Fruit fly (Drosophila melanogaster): ENCODE data around the gene CG1486.

CG1486 gene

DNA sequence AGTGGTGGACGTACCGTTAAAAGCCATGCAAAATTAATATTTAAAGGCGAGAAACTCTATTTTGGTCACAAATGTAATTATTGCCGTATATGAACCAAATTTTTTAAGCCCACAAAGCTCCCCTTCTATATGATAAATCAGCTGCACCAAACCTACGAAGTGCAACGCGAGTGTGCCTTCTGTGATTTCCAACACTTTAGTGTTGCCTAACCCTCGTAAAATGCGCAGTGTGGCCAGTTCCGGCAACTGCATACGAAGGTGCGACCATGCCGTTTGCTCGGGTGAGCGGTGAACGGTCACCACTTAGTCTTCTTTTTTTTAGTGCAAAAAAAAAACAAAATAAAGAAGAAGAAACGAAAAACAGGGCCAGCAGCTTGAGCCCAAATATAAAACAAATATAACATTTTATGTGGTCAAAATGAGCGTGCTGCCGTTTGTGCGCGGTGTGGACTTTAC lies 15.7 kb downstream of the CG1486 start, which contains the start of the genes tty and fliI (continued):
- peak; percentile 52; the same call in 1 of the 2 replicates for TF ChIP-seq dan (GFP tag; IDR thresholded peaks at IDR 0.05)
- TF ChIP-seq Bteb2 (GFP tag; optimal IDR thresholded peaks at IDR 0.05), result peak; percentile 56
- TF ChIP-seq lab (GFP tag; optimal IDR thresholded peaks at IDR 0.05), result no peak
- peak; percentile 92 for TF ChIP-seq vvl (GFP tag; IDR thresholded peaks at IDR 0.05)
- TF ChIP-seq HHEX (GFP tag; optimal IDR thresholded peaks at IDR 0.05), result peak; percentile 77
- TF ChIP-seq Dek (tag; optimal IDR thresholded peaks at IDR 0.05), result peak; percentile 78
- TF ChIP-seq dysf (GFP tag; IDR thresholded peaks at IDR 0.05), result peak; percentile 91
- TF ChIP-seq CG14860 (GFP tag; IDR thresholded peaks at IDR 0.05; ENCODE audit: partially characterized antibody), result no peak
- TF ChIP-seq ranshi (GFP tag; IDR thresholded peaks at IDR 0.05), result peak; percentile 91
- peak; percentile 69 for TF ChIP-seq Max (GFP tag; optimal IDR thresholded peaks at IDR 0.05)
- TF ChIP-seq Hr3 (GFP tag; optimal IDR thresholded peaks at IDR 0.05), result peak; percentile 77

DNA sequence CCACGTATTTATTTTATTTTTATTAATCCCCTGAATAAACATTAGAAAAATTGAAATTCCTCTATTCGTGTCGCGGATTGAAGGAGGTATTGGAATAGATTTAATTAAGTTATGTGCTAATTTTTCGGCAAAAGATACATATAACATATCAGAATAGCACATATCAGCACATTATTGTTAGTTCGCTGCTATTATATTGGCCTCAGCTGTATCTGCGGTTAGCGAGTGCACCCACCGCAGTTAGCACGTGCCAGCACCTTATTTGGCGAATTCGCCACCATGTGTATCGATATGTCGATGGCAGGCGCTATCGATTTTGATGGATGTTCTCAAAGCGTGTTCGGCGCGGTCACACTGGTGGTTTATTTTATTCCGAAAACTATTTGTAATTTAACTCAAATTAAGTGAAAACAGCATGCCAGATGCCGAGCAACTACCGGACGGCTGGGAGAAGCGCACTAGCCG lies 21.2 kb downstream of the CG1486 start, which contains the start of gene dod:
Gene dod (plus strand): TSS at position 323 of the 465 bp plus-strand sequence.
- TF ChIP-seq CG9932 (GFP tag; IDR thresholded peaks at IDR 0.05) (peak; percentile 73), bcd (GFP tag; optimal IDR thresholded peaks at IDR 0.05) (peak; percentile 39), vvl (GFP tag; IDR thresholded peaks at IDR 0.05) (peak; percentile 74), pita (GFP tag; optimal IDR thresholded peaks at IDR 0.05) (peak; percentile 88), tx (GFP tag; optimal IDR thresholded peaks at IDR 0.05) (no peak), CG9817 (tag; optimal IDR thresholded peaks at IDR 0.05) (peak; percentile 31), CkIIα-i1 (GFP tag; IDR thresholded peaks at IDR 0.05) (no peak), gsb-n (tag; optimal IDR thresholded peaks at IDR 0.05) (no peak), sug (tag; optimal IDR thresholded peaks at IDR 0.05) (peak; percentile 53), CG11560 (tag; IDR thresholded peaks at IDR 0.05) (peak; percentile 45; the same call in 2 of the 3 replicates), gfzf (GFP tag; optimal IDR thresholded peaks at IDR 0.05) (peak; percentile 95), CG2889 (GFP tag; IDR thresholded peaks at IDR 0.05) (0 out of 3 replicates have a peak, but pooled peaks have one; percentile 9), dmrt11E (tag; optimal IDR thresholded peaks at IDR 0.05) (no peak), gcm2 (GFP tag; optimal IDR thresholded peaks at IDR 0.05) (no peak), trh (GFP tag; optimal IDR thresholded peaks at IDR 0.05) (no peak), CG17359 (tag; optimal IDR thresholded peaks at IDR 0.05) (peak; percentile 51), sens-2 (GFP tag; IDR thresholded peaks at IDR 0.05) (0 out of 2 replicates have a peak, but pooled peaks have one; percentile 13), chn (GFP tag; optimal IDR thresholded peaks at IDR 0.05) (peak; percentile 13), ERR (GFP tag; optimal IDR thresholded peaks at IDR 0.05) (peak; percentile 5), vnd (GFP tag; IDR thresholded peaks at IDR 0.05; ENCODE audit: partially characterized antibody) (peak; percentile 54; the same call in 2 of the 3 replicates), MTF-1 (GFP tag; optimal IDR thresholded peaks at IDR 0.05; ENCODE audit: borderline replicate concordance) (peak; percentile 17), HLH3B (GFP tag; IDR thresholded peaks at IDR 0.05) (no peak), CG10431 (GFP tag; optimal IDR thresholded peaks at IDR 0.05) (no peak), CG12236 (GFP tag; optimal IDR thresholded peaks at IDR 0.05) (no peak), CG6654 (GFP tag; optimal IDR thresholded peaks at IDR 0.05) (no peak), ci (GFP tag; IDR thresholded peaks at IDR 0.05) (peak; percentile 78), gro (GFP tag; optimal IDR thresholded peaks at IDR 0.05) (peak; percentile 55), CG18764 (GFP tag; optimal IDR thresholded peaks at IDR 0.05) (no peak), ara (GFP tag; IDR thresholded peaks at IDR 0.05) (peak; percentile 39; the same call in 1 of the 2 replicates), Med (GFP tag) (peak; percentile 88), otp (GFP tag; IDR thresholded peaks at IDR 0.05) (peak; percentile 35; the same call in 2 of the 3 replicates), CG33557 (GFP tag; optimal IDR thresholded peaks at IDR 0.05) (no peak), CG15601 (tag; optimal IDR thresholded peaks at IDR 0.05) (peak; percentile 49), Oaz (GFP tag; IDR thresholded peaks at IDR 0.05) (no peak), wor (GFP tag; IDR thresholded peaks at IDR 0.05) (no peak), CG15514 (GFP tag; optimal IDR thresholded peaks at IDR 0.05) (peak; percentile 88), her (GFP tag; optimal IDR thresholded peaks at IDR 0.05) (peak; percentile 43), CG32772 (GFP tag; IDR thresholded peaks at IDR 0.05) (no peak), abd-A (tag; optimal IDR thresholded peaks at IDR 0.05) (no peak)
